Fruit fly (Drosophila melanogaster): Measurements from ENCODE around the gene Tmem43.

DNA sequence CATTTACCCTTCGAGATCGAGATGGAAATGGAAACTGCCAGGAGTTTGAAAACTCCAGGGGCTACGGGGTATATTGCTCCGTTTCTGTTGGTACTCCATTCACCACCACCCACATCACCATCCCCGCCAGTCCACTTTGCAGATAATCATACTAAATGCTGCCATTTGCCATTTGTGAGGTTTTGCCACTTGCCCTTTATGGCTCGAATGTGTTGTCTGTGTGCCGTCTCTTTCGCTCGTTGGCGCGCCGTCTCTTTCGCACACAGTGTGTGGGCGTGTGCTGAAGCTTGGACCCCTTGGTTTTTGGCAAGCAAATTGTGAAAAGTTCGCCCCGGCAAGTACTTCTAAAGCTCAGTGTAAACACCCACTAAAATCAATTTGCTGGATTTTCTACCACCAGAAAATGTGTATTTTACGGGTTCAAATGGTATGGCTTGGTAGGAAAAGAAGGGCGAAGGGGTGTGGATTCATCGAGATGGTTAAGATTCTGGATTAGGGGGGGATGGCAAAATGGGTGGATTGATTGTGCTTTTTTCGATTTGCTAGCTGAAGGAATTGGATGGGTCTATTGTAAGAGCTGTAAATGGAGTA, 43.8 kb upstream of the Tmem43 start:
- TF ChIP-seq CG7101 (tag; optimal IDR thresholded peaks at IDR 0.05) = no peak
- TF ChIP-seq CG7045 (GFP tag; optimal IDR thresholded peaks at IDR 0.05) = no peak
- no peak for TF ChIP-seq kay (GFP tag; ENCODE audit: borderline replicate concordance)
- TF ChIP-seq Clk (GFP tag; optimal IDR thresholded peaks at IDR 0.05) = no peak
- TF ChIP-seq Hr96 (GFP tag; optimal IDR thresholded peaks at IDR 0.05) = no peak
- no peak for TF ChIP-seq CG5204 (GFP tag; optimal IDR thresholded peaks at IDR 0.05)
- TF ChIP-seq pad (GFP tag; optimal IDR thresholded peaks at IDR 0.05) = no peak
- no peak for TF ChIP-seq bab1 (GFP tag; optimal IDR thresholded peaks at IDR 0.05)
- no peak for TF ChIP-seq CG1620 (GFP tag; optimal IDR thresholded peaks at IDR 0.05)
- TF ChIP-seq cic (GFP tag; optimal IDR thresholded peaks at IDR 0.05) = no peak

Measured in whole organism, adult.